Worm (Caenorhabditis elegans) whole organism, L1 larva: ENCODE results near the gene mdh-1.
A peak's percentile ranks its signal among the peaks of the same experiment; 100 is the strongest.

Experiments
- C04F5.9 ChIP-seq: sonication (generic microtip); optimal IDR thresholded peaks from 2 replicates; lab custom pipeline; 2016; ENCODE audit warnings: missing genetic modification characterization, missing compliant biosample characterization
- C16A3.4 ChIP-seq: fragments of 150-350 bp; optimal IDR thresholded peaks from 2 replicates; lab custom pipeline; 2014; ENCODE audit warnings: missing biosample characterization, missing genetic modification characterization
- F16B12.6 ChIP-seq: fragments of 150-350 bp; optimal IDR thresholded peaks from 2 replicates; lab custom pipeline; 2014; ENCODE audit warnings: missing biosample characterization, missing genetic modification characterization
- aha-1 ChIP-seq: fragments of 150-350 bp; optimal IDR thresholded peaks from 2 replicates; lab custom pipeline; 2014; ENCODE audit warnings: missing biosample characterization, missing genetic modification characterization
- blmp-1 ChIP-seq: fragments of 150-350 bp; optimal IDR thresholded peaks from 2 replicates; lab custom pipeline; 2014; ENCODE audit warnings: missing biosample characterization, missing genetic modification characterization
- ceh-63 ChIP-seq: fragments of 200-800 bp; sonication (Bioruptor generic); optimal IDR thresholded peaks from 2 replicates; lab custom pipeline; 2018; ENCODE audit warnings: mild to moderate bottlenecking, missing genetic modification characterization, missing compliant biosample characterization
- ceh-8 ChIP-seq: fragments of 200-800 bp; sonication (Bioruptor generic); optimal IDR thresholded peaks from 2 replicates; lab custom pipeline; 2018; ENCODE audit warnings: mild to moderate bottlenecking, missing genetic modification characterization, moderate library complexity, missing compliant biosample characterization
- ceh-82 ChIP-seq, 3 experiments: fragments of 150-350 bp in 1 of 3; sonication (generic microtip) in 2 of 3; optimal IDR thresholded peaks; 2 replicates each; lab custom pipeline; 2014 to 2017; ENCODE audit warnings: missing biosample characterization in 3 of 3, missing genetic modification characterization in 3 of 3
- ceh-88 ChIP-seq: fragments of 200-800 bp; sonication (Bioruptor generic); IDR thresholded peaks from 2 replicates; pipeline ENCODE4 v1.3.6; 2022; ENCODE audit warnings: missing genetic modification characterization, missing compliant biosample characterization
- ceh-90 ChIP-seq: sonication (generic microtip); optimal IDR thresholded peaks from 2 replicates; lab custom pipeline; 2016; ENCODE audit warnings: missing genetic modification characterization, missing compliant biosample characterization
- dpl-1 ChIP-seq, 3 experiments: fragments of 150-350 bp in 2 of 3; sonication (generic microtip) in 1 of 3; optimal IDR thresholded peaks; 2 replicates each; lab custom pipeline; 2014 to 2017; ENCODE audit warnings: missing biosample characterization in 3 of 3, missing genetic modification characterization in 3 of 3, missing genetic modification reagents in 3 of 3
- efl-1 ChIP-seq, 4 experiments: fragments of 150-350 bp; optimal IDR thresholded peaks in 3 of 4; peaks in 1 of 4; 1 replicate in 1 of 4; 2 replicates in 3 of 4; lab custom pipeline; 2014; ENCODE audit warnings: missing biosample characterization in 2 of 4, missing genetic modification characterization in 2 of 4, missing genetic modification reagents in 2 of 4
- efl-3 ChIP-seq: fragments of 200-800 bp; sonication (Bioruptor generic); optimal IDR thresholded peaks from 2 replicates; lab custom pipeline; 2018; ENCODE audit warnings: mild to moderate bottlenecking, missing genetic modification characterization, missing compliant biosample characterization
- egl-27 ChIP-seq, 2 experiments: fragments of 150-350 bp in 1 of 2; sonication (generic microtip); optimal IDR thresholded peaks; 3 replicates each; lab custom pipeline; 2017 to 2018; ENCODE audit warnings: missing biosample characterization in 2 of 2, missing genetic modification characterization in 2 of 2, missing genetic modification reagents in 2 of 2
- elt-2 ChIP-seq: sonication (generic microtip); optimal IDR thresholded peaks from 2 replicates; lab custom pipeline; 2016; ENCODE audit warnings: missing genetic modification characterization, mild to moderate bottlenecking, inconsistent platforms, missing compliant biosample characterization, missing genetic modification reagents
- hlh-17 ChIP-seq: fragments of 200-800 bp; sonication (Bioruptor generic); optimal IDR thresholded peaks from 2 replicates; lab custom pipeline; 2018; ENCODE audit warnings: missing genetic modification characterization, mild to moderate bottlenecking, missing compliant biosample characterization, moderate library complexity, borderline replicate concordance
- irx-1 ChIP-seq: sonication (generic microtip); optimal IDR thresholded peaks from 2 replicates; lab custom pipeline; 2016; ENCODE audit warnings: missing genetic modification characterization, missing compliant biosample characterization
- lin-14 ChIP-seq: fragments of 200-800 bp; sonication (Bioruptor generic); optimal IDR thresholded peaks from 2 replicates; lab custom pipeline; 2018; ENCODE audit warnings: mild to moderate bottlenecking, missing genetic modification characterization, moderate library complexity, missing compliant biosample characterization
- lin-15B ChIP-seq: fragments of 150-350 bp; sonication (generic microtip); optimal IDR thresholded peaks from 3 replicates; lab custom pipeline; 2014; ENCODE audit warnings: missing biosample characterization, missing genetic modification characterization
- lin-39 ChIP-seq: fragments of 150-350 bp; optimal IDR thresholded peaks from 2 replicates; lab custom pipeline; 2014; ENCODE audit warnings: missing biosample characterization, missing genetic modification reagents, missing genetic modification characterization
- mab-9 ChIP-seq: fragments of 200-800 bp; sonication (Bioruptor generic); IDR thresholded peaks from 2 replicates; pipeline ENCODE4 v1.3.6; 2022; ENCODE audit warnings: missing genetic modification reagents, missing genetic modification characterization, missing compliant biosample characterization
- mdl-1 ChIP-seq, 2 experiments: fragments of 150-350 bp; optimal IDR thresholded peaks; 2 replicates each; lab custom pipeline; 2014 to 2017; ENCODE audit warnings: missing biosample characterization in 2 of 2, missing genetic modification characterization in 2 of 2, inconsistent platforms in 1 of 2
- nhr-11 ChIP-seq: fragments of 150-350 bp; optimal IDR thresholded peaks from 2 replicates; lab custom pipeline; 2014; ENCODE audit warnings: missing biosample characterization, missing genetic modification characterization
- nhr-12 ChIP-seq: sonication (generic microtip); optimal IDR thresholded peaks from 2 replicates; lab custom pipeline; 2017; ENCODE audit warnings: missing biosample characterization, missing genetic modification characterization
- nhr-71 ChIP-seq: sonication (generic microtip); optimal IDR thresholded peaks from 2 replicates; lab custom pipeline; 2016; ENCODE audit warnings: mild to moderate bottlenecking, missing genetic modification characterization, moderate library complexity, missing compliant biosample characterization
- nhr-77 ChIP-seq: fragments of 150-350 bp; optimal IDR thresholded peaks from 2 replicates; lab custom pipeline; 2014; ENCODE audit warnings: missing biosample characterization, missing genetic modification characterization
- nhr-85 ChIP-seq: sonication (generic microtip); peaks from one replicate; lab custom pipeline; 2016; ENCODE audit warnings: missing genetic modification characterization, inconsistent platforms, missing compliant biosample characterization
- nhr-90 ChIP-seq: sonication (generic microtip); optimal IDR thresholded peaks from 2 replicates; lab custom pipeline; 2016; ENCODE audit warnings: mild to moderate bottlenecking, missing genetic modification characterization, missing compliant biosample characterization; ENCODE audit not compliant: poor library complexity
- pax-3 ChIP-seq: fragments of 200-800 bp; sonication (Bioruptor generic); optimal IDR thresholded peaks from 2 replicates; lab custom pipeline; 2018; ENCODE audit warnings: mild to moderate bottlenecking, missing genetic modification characterization, moderate library complexity, missing compliant biosample characterization
- rnt-1 ChIP-seq: sonication (generic microtip); optimal IDR thresholded peaks from 2 replicates; lab custom pipeline; 2016; ENCODE audit warnings: mild to moderate bottlenecking, missing genetic modification characterization, moderate library complexity, missing compliant biosample characterization
- snu-23 ChIP-seq: sonication (generic microtip); optimal IDR thresholded peaks from 2 replicates; lab custom pipeline; 2016; ENCODE audit warnings: missing genetic modification characterization, missing compliant biosample characterization
- sptf-1 ChIP-seq: fragments of 150-350 bp; optimal IDR thresholded peaks from 2 replicates; lab custom pipeline; 2014; ENCODE audit warnings: missing biosample characterization, missing genetic modification characterization
- sup-37 ChIP-seq: fragments of 200-800 bp; sonication (Bioruptor generic); optimal IDR thresholded peaks from 2 replicates; lab custom pipeline; 2018; ENCODE audit warnings: mild to moderate bottlenecking, missing genetic modification characterization, missing compliant biosample characterization
- unc-130 ChIP-seq: fragments of 150-350 bp; optimal IDR thresholded peaks from 2 replicates; lab custom pipeline; 2017; ENCODE audit warnings: missing biosample characterization, missing genetic modification characterization, inconsistent platforms
- vab-15 ChIP-seq: sonication (generic microtip); optimal IDR thresholded peaks from 2 replicates; lab custom pipeline; 2017; ENCODE audit warnings: missing genotype, mild to moderate bottlenecking, missing genetic modification characterization, missing compliant biosample characterization
- xbp-1 ChIP-seq: sonication (generic microtip); optimal IDR thresholded peaks from 2 replicates; lab custom pipeline; 2016; ENCODE audit warnings: missing genetic modification characterization, missing compliant biosample characterization
- zip-4 ChIP-seq: fragments of 200-800 bp; sonication (Bioruptor generic); optimal IDR thresholded peaks from 2 replicates; lab custom pipeline; 2018; ENCODE audit warnings: mild to moderate bottlenecking, missing genetic modification characterization, moderate library complexity, missing compliant biosample characterization
- ztf-11 ChIP-seq, 2 experiments: sonication (generic microtip); optimal IDR thresholded peaks; 2 replicates each; lab custom pipeline; 2016 to 2017; ENCODE audit warnings: missing genetic modification characterization in 2 of 2, missing biosample characterization in 1 of 2, missing compliant biosample characterization in 1 of 2
- ztf-4 ChIP-seq: fragments of 150-350 bp; optimal IDR thresholded peaks from 2 replicates; lab custom pipeline; 2014; ENCODE audit warnings: missing biosample characterization, missing genetic modification characterization

Gene mdh-1

ce11 chrV:6487878-6488277 is 28.4 kb downstream of the mdh-1 start:
- TF ChIP-seq vab-15 (tag; lab: Kevin White, UChicago) (no peak), elt-2 (peak; percentile 46)

ce11 chrV:6485109-6485508 is 31.2 kb downstream of the mdh-1 start:
- no peak for TF ChIP-seq xbp-1 (tag; lab: Kevin White, UChicago)
- TF ChIP-seq egl-27 (tag; optimal IDR thresholded peaks at IDR 0.05; lab: Kevin White, UChicago): no peak
- TF ChIP-seq snu-23: no peak
- TF ChIP-seq, all 84 proteins: peak for 0

- TF ChIP-seq lin-39: no peak
- no peak for TF ChIP-seq zip-4
- TF ChIP-seq irx-1 (tag; lab: Kevin White, UChicago): no peak
- TF ChIP-seq nhr-85 (tag; lab: Kevin White, UChicago): no peak
- no peak for TF ChIP-seq aha-1 (tag; lab: Kevin White, UChicago)
- TF ChIP-seq hlh-17 (GFP tag; lab: Kevin White, UChicago): no peak
- no peak for TF ChIP-seq nhr-71 (tag; lab: Kevin White, UChicago)
- peak in 1 of 3 experiments; percentile 14 for TF ChIP-seq dpl-1 (GFP tag; optimal IDR thresholded peaks at IDR 0.05; lab: Kevin White, UChicago)
- TF ChIP-seq efl-1 (optimal IDR thresholded peaks at IDR 0.05; lab: Kevin White, UChicago): peak in 1 of 2 experiments; percentile 0
- peak; percentile 23 to 83 for TF ChIP-seq efl-1 (GFP tag; optimal IDR thresholded peaks at IDR 0.05 in 1 of 2; lab: Kevin White, UChicago)
- TF ChIP-seq ztf-11 (tag; optimal IDR thresholded peaks at IDR 0.05; lab: Kevin White, UChicago): no peak
- TF ChIP-seq rnt-1 (tag; lab: Kevin White, UChicago): no peak
- no peak for TF ChIP-seq ceh-63 (GFP tag; lab: Kevin White, UChicago)
- TF ChIP-seq ceh-88 (GFP tag; lab: Robert Waterston, UW): no peak
- no peak for TF ChIP-seq sup-37 (GFP tag; lab: Kevin White, UChicago)
- peak; percentile 13 for TF ChIP-seq blmp-1 (tag; lab: Kevin White, UChicago)
- TF ChIP-seq ceh-8 (GFP tag; lab: Kevin White, UChicago): no peak
- TF ChIP-seq pax-3 (tag; lab: Kevin White, UChicago): no peak
- TF ChIP-seq ztf-4 (tag; lab: Kevin White, UChicago): no peak
- TF ChIP-seq ceh-82 (tag; optimal IDR thresholded peaks at IDR 0.05; lab: Kevin White, UChicago): no peak
- TF ChIP-seq lin-14 (GFP tag; lab: Kevin White, UChicago): no peak
- TF ChIP-seq sptf-1 (tag; lab: Kevin White, UChicago): no peak
- TF ChIP-seq mab-9 (GFP tag; lab: Robert Waterston, UW): no peak
- no peak for TF ChIP-seq efl-3 (GFP tag; lab: Kevin White, UChicago)
- no peak for TF ChIP-seq nhr-12 (tag; lab: Kevin White, UChicago)
- no peak for TF ChIP-seq nhr-11
Measured at ce11 chrV:6476026-6476425, 40.3 kb downstream of the mdh-1 start.

ce11 chrV:6471208-6471607 is 45.1 kb downstream of the mdh-1 start:
- no peak for TF ChIP-seq ceh-90 (tag; lab: Kevin White, UChicago)
- no peak for TF ChIP-seq efl-3 (GFP tag; lab: Kevin White, UChicago)
- TF ChIP-seq C04F5.9: no peak
- no peak for TF ChIP-seq ztf-4 (tag; lab: Kevin White, UChicago)
- TF ChIP-seq elt-2: no peak
- TF ChIP-seq unc-130 (tag; lab: Kevin White, UChicago): no peak
- TF ChIP-seq pax-3 (tag; lab: Kevin White, UChicago): no peak
- TF ChIP-seq lin-15B: no peak
- no peak for TF ChIP-seq F16B12.6 (tag; lab: Kevin White, UChicago)
- TF ChIP-seq mdl-1 (tag; optimal IDR thresholded peaks at IDR 0.05; lab: Kevin White, UChicago): no peak
- TF ChIP-seq nhr-90 (tag; lab: Kevin White, UChicago): no peak
- no peak for TF ChIP-seq efl-1 (optimal IDR thresholded peaks at IDR 0.05; lab: Kevin White, UChicago)
- TF ChIP-seq efl-1 (GFP tag; optimal IDR thresholded peaks at IDR 0.05 in 1 of 2; lab: Kevin White, UChicago): no peak
- no peak for TF ChIP-seq C16A3.4 (tag; lab: Kevin White, UChicago)
- TF ChIP-seq nhr-77 (tag; lab: Kevin White, UChicago): no peak
- TF ChIP-seq lin-39: no peak
- TF ChIP-seq vab-15 (tag; lab: Kevin White, UChicago): no peak
- TF ChIP-seq, all 84 proteins: peak for 0
